Fruit fly (Drosophila melanogaster) whole organism, embryonic: ENCODE measurements around the gene Cyp12a5.

Source experiments
- Atf3 ChIP-seq: fragments of 200-800 bp; sonication (Bioruptor generic); optimal IDR thresholded peaks from 3 replicates; lab custom pipeline; 2016; ENCODE audit warnings: missing biosample characterization, missing genetic modification characterization
- Bdp1 ChIP-seq: fragments of 200-800 bp; sonication (Bioruptor generic); optimal IDR thresholded peaks from 3 replicates; lab custom pipeline; 2016; ENCODE audit warnings: missing biosample characterization, missing genetic modification characterization
- Bgb ChIP-seq: fragments of 200-800 bp; sonication (Bioruptor generic); IDR thresholded peaks from 2 replicates; pipeline ENCODE4 v1.3.6; 2022; ENCODE audit warnings: missing biosample characterization, missing genetic modification characterization; ENCODE audit not compliant: partially characterized antibody
- CG10979 ChIP-seq: fragments of 200-800 bp; sonication (Bioruptor generic); optimal IDR thresholded peaks from 2 replicates; lab custom pipeline; 2018; ENCODE audit warnings: missing biosample characterization, mild to moderate bottlenecking, missing genetic modification characterization, moderate library complexity
- CG11247 ChIP-seq: fragments of 200-800 bp; sonication (Bioruptor generic); IDR thresholded peaks from 2 replicates; pipeline ENCODE4 v1.3.6; 2022; ENCODE audit warnings: missing biosample characterization, missing genetic modification characterization
- CG12236 ChIP-seq: fragments of 200-800 bp; sonication (Bioruptor generic); optimal IDR thresholded peaks from 2 replicates; lab custom pipeline; 2016; ENCODE audit warnings: missing biosample characterization, missing genetic modification characterization
- CG12769 ChIP-seq: fragments of 200-800 bp; sonication (Bioruptor generic); optimal IDR thresholded peaks from 2 replicates; lab custom pipeline; 2019; ENCODE audit warnings: missing biosample characterization, mild to moderate bottlenecking, missing genetic modification characterization, moderate library complexity
- CG13775 ChIP-seq: fragments of 200-800 bp; sonication (Bioruptor generic); optimal IDR thresholded peaks from 3 replicates; lab custom pipeline; 2017; ENCODE audit warnings: missing biosample characterization, mild to moderate bottlenecking, missing genetic modification characterization
- CG15514 ChIP-seq: fragments of 200-800 bp; sonication (Bioruptor generic); optimal IDR thresholded peaks from 3 replicates; lab custom pipeline; 2017; ENCODE audit warnings: missing biosample characterization, missing genetic modification characterization, mild to moderate bottlenecking, moderate library complexity, missing genetic modification reagents
- CG2120 ChIP-seq: fragments of 200-800 bp; sonication (Bioruptor generic); optimal IDR thresholded peaks from 3 replicates; lab custom pipeline; 2016; ENCODE audit warnings: missing biosample characterization, missing genetic modification characterization
- CG2202 ChIP-seq: fragments of 200-800 bp; sonication (Bioruptor generic); optimal IDR thresholded peaks from 2 replicates; lab custom pipeline; 2018; ENCODE audit warnings: missing biosample characterization, mild to moderate bottlenecking, missing genetic modification characterization
- CG4707 ChIP-seq: fragments of 200-800 bp; sonication (Bioruptor generic); optimal IDR thresholded peaks from 2 replicates; lab custom pipeline; 2018; ENCODE audit warnings: missing biosample characterization, mild to moderate bottlenecking, missing genetic modification characterization, moderate library complexity
- CG8924 ChIP-seq: fragments of 200-800 bp; optimal IDR thresholded peaks from 3 replicates; lab custom pipeline; 2019; ENCODE audit warnings: missing biosample characterization, mild to moderate bottlenecking, missing genetic modification characterization, moderate library complexity
- CHES-1-like ChIP-seq: fragments of 200-800 bp; sonication (Bioruptor generic); optimal IDR thresholded peaks from 2 replicates; lab custom pipeline; 2016; ENCODE audit warnings: missing biosample characterization, missing genetic modification characterization
- CrebB ChIP-seq: fragments of 200-800 bp; sonication (Bioruptor generic); optimal IDR thresholded peaks from 3 replicates; lab custom pipeline; 2018; ENCODE audit warnings: missing biosample characterization, mild to moderate bottlenecking, missing genetic modification characterization
- D ChIP-seq, 2 experiments: fragments of 200-800 bp in 1 of 2; fragments of >200 bp in 1 of 2; sonication (Bioruptor generic) in 1 of 2; optimal IDR thresholded peaks; 2 replicates in 1 of 2; 3 replicates in 1 of 2; lab custom pipeline; 2017; ENCODE audit warnings: mild to moderate bottlenecking in 1 of 2, missing biosample characterization in 1 of 2, missing genetic modification characterization in 1 of 2, missing genetic modification reagents in 1 of 2
- Fer1 ChIP-seq: fragments of 200-800 bp; sonication (Bioruptor generic); optimal IDR thresholded peaks from 2 replicates; lab custom pipeline; 2017; ENCODE audit warnings: missing biosample characterization, mild to moderate bottlenecking, missing genetic modification characterization
- Gug ChIP-seq: fragments of 200-800 bp; sonication (Bioruptor generic); IDR thresholded peaks from 4 replicates; pipeline ENCODE4 v1.3.6; 2022; ENCODE audit warnings: missing biosample characterization, missing genetic modification characterization
- HmgD ChIP-seq: fragments of 200-800 bp; sonication (Bioruptor generic); optimal IDR thresholded peaks from 3 replicates; lab custom pipeline; 2016; ENCODE audit warnings: missing biosample characterization, missing genetic modification characterization
- Hr51 ChIP-seq, 2 experiments: fragments of 200-800 bp; sonication (Bioruptor generic); optimal IDR thresholded peaks; 2 replicates in 1 of 2; 3 replicates in 1 of 2; lab custom pipeline; 2016 to 2018; ENCODE audit warnings: missing biosample characterization in 2 of 2, missing genetic modification characterization in 2 of 2, mild to moderate bottlenecking in 1 of 2, moderate library complexity in 1 of 2
- MESR4 ChIP-seq: fragments of 200-800 bp; sonication (Bioruptor generic); optimal IDR thresholded peaks from 2 replicates; lab custom pipeline; 2018; ENCODE audit warnings: missing biosample characterization, mild to moderate bottlenecking, missing genetic modification characterization, moderate library complexity
- Med ChIP-seq: fragments of 200-800 bp; sonication (Bioruptor generic); peaks from one replicate; lab custom pipeline; 2016; ENCODE audit warnings: missing biosample characterization, missing genetic modification characterization, mild to moderate bottlenecking, inconsistent platforms, moderate library complexity
- NC2β ChIP-seq: fragments of 200-800 bp; sonication (Bioruptor generic); optimal IDR thresholded peaks from 2 replicates; lab custom pipeline; 2016; ENCODE audit warnings: missing biosample characterization, missing genetic modification characterization
- Sin3A ChIP-seq: fragments of >200 bp; optimal IDR thresholded peaks from 2 replicates; lab custom pipeline; 2018
- Spps ChIP-seq: fragments of 200-800 bp; sonication (Bioruptor generic); optimal IDR thresholded peaks from 2 replicates; lab custom pipeline; 2018; ENCODE audit warnings: missing biosample characterization, mild to moderate bottlenecking, missing genetic modification characterization
- ac ChIP-seq: fragments of 200-800 bp; sonication (Bioruptor generic); optimal IDR thresholded peaks from 3 replicates; lab custom pipeline; 2017; ENCODE audit warnings: missing biosample characterization, mild to moderate bottlenecking, missing genetic modification characterization
- ap ChIP-seq: fragments of 200-800 bp; sonication (Bioruptor generic); IDR thresholded peaks from 2 replicates; pipeline ENCODE4 v1.3.6; 2022; ENCODE audit warnings: missing biosample characterization, missing genetic modification characterization
- bbx ChIP-seq: fragments of 200-800 bp; sonication (Bioruptor generic); IDR thresholded peaks from 2 replicates; pipeline ENCODE4 v1.3.6; 2022; ENCODE audit warnings: missing biosample characterization, missing genetic modification characterization; ENCODE audit not compliant: partially characterized antibody
- bowl ChIP-seq: fragments of 200-800 bp; sonication (Bioruptor generic); IDR thresholded peaks from 2 replicates; pipeline ENCODE4 v1.3.6; 2022; ENCODE audit warnings: missing biosample characterization, missing genetic modification characterization
- cad ChIP-seq: fragments of >200 bp; optimal IDR thresholded peaks from 2 replicates; lab custom pipeline; 2017; ENCODE audit warnings: missing biosample characterization, missing genetic modification characterization
- cas ChIP-seq: fragments of 200-800 bp; sonication (Bioruptor generic); IDR thresholded peaks from 2 replicates; pipeline ENCODE4 v1.3.6; 2022; ENCODE audit warnings: missing biosample characterization, missing genetic modification characterization
- croc ChIP-seq: fragments of 200-800 bp; sonication (Bioruptor generic); conservative IDR thresholded peaks from 3 replicates; pipeline ENCODE4 v1.3.6; 2022; ENCODE audit warnings: missing biosample characterization, missing genetic modification characterization
- danr ChIP-seq: fragments of 200-800 bp; sonication (Bioruptor generic); IDR thresholded peaks from 2 replicates; pipeline ENCODE4 v1.3.6; 2022; ENCODE audit warnings: missing biosample characterization, missing genetic modification characterization
- dysf ChIP-seq: fragments of 200-800 bp; sonication (Bioruptor generic); IDR thresholded peaks from 3 replicates; pipeline ENCODE4 v1.3.6; 2022; ENCODE audit warnings: missing biosample characterization, missing genetic modification characterization
- gcm ChIP-seq: fragments of 200-800 bp; sonication (Bioruptor generic); optimal IDR thresholded peaks from 2 replicates; lab custom pipeline; 2019; ENCODE audit warnings: missing biosample characterization, mild to moderate bottlenecking, missing genetic modification characterization, moderate library complexity
- grau ChIP-seq: fragments of 200-800 bp; optimal IDR thresholded peaks from 3 replicates; lab custom pipeline; 2019; ENCODE audit warnings: missing biosample characterization, mild to moderate bottlenecking, missing genetic modification characterization, moderate library complexity
- insv ChIP-seq, 2 experiments: fragments of 200-800 bp; sonication (Bioruptor generic); optimal IDR thresholded peaks; 3 replicates each; lab custom pipeline; 2016 to 2018; ENCODE audit warnings: missing biosample characterization in 2 of 2, missing genetic modification characterization in 2 of 2
- lab ChIP-seq: fragments of 200-800 bp; sonication (Bioruptor generic); optimal IDR thresholded peaks from 3 replicates; lab custom pipeline; 2017; ENCODE audit warnings: missing biosample characterization, missing genetic modification characterization, mild to moderate bottlenecking, moderate library complexity, missing genetic modification reagents
- mam ChIP-seq: fragments of 200-800 bp; sonication (Bioruptor generic); optimal IDR thresholded peaks from 3 replicates; lab custom pipeline; 2016; ENCODE audit warnings: missing biosample characterization, missing genetic modification characterization
- mirr ChIP-seq: fragments of 200-800 bp; sonication (Bioruptor generic); optimal IDR thresholded peaks from 3 replicates; lab custom pipeline; 2018; ENCODE audit warnings: missing biosample characterization, mild to moderate bottlenecking, missing genetic modification characterization
- nom ChIP-seq: fragments of 200-800 bp; sonication (Bioruptor generic); optimal IDR thresholded peaks from 2 replicates; lab custom pipeline; 2017; ENCODE audit warnings: missing biosample characterization, missing genetic modification characterization, mild to moderate bottlenecking, moderate library complexity, missing genetic modification reagents
- odd ChIP-seq: fragments of 200-800 bp; sonication (Bioruptor generic); optimal IDR thresholded peaks from 2 replicates; lab custom pipeline; 2017; ENCODE audit warnings: missing biosample characterization, mild to moderate bottlenecking, missing genetic modification characterization
- phol ChIP-seq: fragments of 200-800 bp; sonication (Bioruptor generic); optimal IDR thresholded peaks from 3 replicates; lab custom pipeline; 2018; ENCODE audit warnings: missing biosample characterization, mild to moderate bottlenecking, missing genetic modification characterization, moderate library complexity
- sens ChIP-seq: fragments of 200-800 bp; sonication (Bioruptor generic); peaks from one replicate; lab custom pipeline; 2016; ENCODE audit warnings: missing biosample characterization, missing genetic modification characterization
- sim ChIP-seq: fragments of 200-800 bp; sonication (Bioruptor generic); IDR thresholded peaks from 2 replicates; pipeline ENCODE4 v1.3.6; 2022; ENCODE audit warnings: missing biosample characterization, missing genetic modification characterization
- sr ChIP-seq: fragments of 200-800 bp; sonication (Bioruptor generic); IDR thresholded peaks from 3 replicates; pipeline ENCODE4 v1.3.6; 2022; ENCODE audit warnings: missing biosample characterization, missing genetic modification characterization
- stwl ChIP-seq: fragments of 200-800 bp; sonication (Bioruptor generic); optimal IDR thresholded peaks from 3 replicates; lab custom pipeline; 2018; ENCODE audit warnings: missing biosample characterization, mild to moderate bottlenecking, missing genetic modification characterization, moderate library complexity
- sug ChIP-seq: fragments of 200-800 bp; optimal IDR thresholded peaks from 2 replicates; lab custom pipeline; 2019; ENCODE audit warnings: missing biosample characterization, mild to moderate bottlenecking, missing genetic modification characterization, moderate library complexity
- usp ChIP-seq: fragments of >200 bp; optimal IDR thresholded peaks from 2 replicates; lab custom pipeline; 2017; ENCODE audit warnings: missing biosample characterization, missing genetic modification characterization
- wdn ChIP-seq: fragments of 200-800 bp; sonication (Bioruptor generic); IDR thresholded peaks from 2 replicates; pipeline ENCODE4 v1.3.6; 2022; ENCODE audit warnings: missing biosample characterization, missing genetic modification characterization
- wek ChIP-seq: fragments of 200-800 bp; sonication (Bioruptor generic); optimal IDR thresholded peaks from 3 replicates; lab custom pipeline; 2018; ENCODE audit warnings: missing biosample characterization, mild to moderate bottlenecking, missing genetic modification characterization, moderate library complexity

Gene Cyp12a5

DNA sequence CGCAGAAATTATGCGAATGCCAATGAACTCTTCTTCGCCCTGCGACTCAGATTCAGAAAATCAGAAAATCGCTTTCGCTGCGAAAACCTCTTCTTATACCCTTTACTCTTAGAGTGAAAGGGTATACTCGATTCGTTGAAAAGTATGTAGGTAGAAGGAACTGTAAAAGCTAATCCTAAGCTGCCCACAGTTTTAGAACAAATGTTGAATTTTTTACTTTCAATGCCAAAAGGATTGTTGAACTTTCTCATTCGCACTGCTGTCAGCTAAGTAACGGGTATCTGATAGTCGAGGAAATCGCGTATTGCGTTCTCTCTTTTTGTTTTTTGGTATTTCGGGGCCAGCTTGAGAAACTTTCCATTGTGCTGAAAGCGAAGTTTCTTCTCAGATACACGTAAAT lies 18.6 kb upstream of the Cyp12a5 start (continued):
- no peak for TF ChIP-seq mam (GFP tag; lab: Kevin White, UChicago)
- TF ChIP-seq danr: no peak
- no peak for TF ChIP-seq wek
- TF ChIP-seq Sin3A (lab: Kevin White, UChicago): no peak
- TF ChIP-seq MESR4 (GFP tag; lab: Kevin White, UChicago): no peak
- peak; percentile 31; the same call in 1 of the 2 replicates for TF ChIP-seq Bgb (GFP tag; lab: Robert Waterston, UW)
- TF ChIP-seq stwl: no peak
- TF ChIP-seq Gug (GFP tag; lab: Robert Waterston, UW): no peak
- TF ChIP-seq croc (GFP tag; lab: Robert Waterston, UW): no peak
- TF ChIP-seq CG2202 (tag; lab: Kevin White, UChicago): no peak
- TF ChIP-seq cas: no peak
- no peak for TF ChIP-seq Fer1 (GFP tag; lab: Kevin White, UChicago)
- TF ChIP-seq CG4707 (GFP tag; lab: Kevin White, UChicago): no peak
- TF ChIP-seq insv (GFP tag; optimal IDR thresholded peaks at IDR 0.05; lab: Kevin White, UChicago): no peak
- no peak for TF ChIP-seq ac (GFP tag; lab: Kevin White, UChicago)
- TF ChIP-seq usp (GFP tag; lab: Kevin White, UChicago): no peak
- no peak for TF ChIP-seq mirr
- TF ChIP-seq sens (GFP tag; lab: Kevin White, UChicago): peak; percentile 67
- TF ChIP-seq sug (tag; lab: Kevin White, UChicago): no peak
- TF ChIP-seq odd (GFP tag; lab: Kevin White, UChicago): no peak
- TF ChIP-seq dysf (GFP tag; lab: Robert Waterston, UW): no peak
- TF ChIP-seq Hr51 (GFP tag; optimal IDR thresholded peaks at IDR 0.05; lab: Kevin White, UChicago): peak in 1 of 2 experiments; percentile 36
- TF ChIP-seq gcm (GFP tag; lab: Kevin White, UChicago): no peak
- TF ChIP-seq CrebB (tag; lab: Kevin White, UChicago): no peak
- TF ChIP-seq cad (GFP tag; lab: Kevin White, UChicago): no peak
- no peak for TF ChIP-seq nom (GFP tag; lab: Kevin White, UChicago)
- TF ChIP-seq wdn (GFP tag; lab: Robert Waterston, UW): no peak
- no peak for TF ChIP-seq CG2120 (GFP tag; lab: Kevin White, UChicago)
- no peak for TF ChIP-seq lab (GFP tag; lab: Kevin White, UChicago)
- no peak for TF ChIP-seq sim (GFP tag; lab: Robert Waterston, UW)
- TF ChIP-seq CG8924 (tag; lab: Kevin White, UChicago): no peak
- no peak for TF ChIP-seq CG15514
- TF ChIP-seq phol (tag; lab: Kevin White, UChicago): peak; percentile 54
- TF ChIP-seq Med (GFP tag; lab: Kevin White, UChicago): peak; percentile 70
- no peak for TF ChIP-seq ap (GFP tag; lab: Robert Waterston, UW)
- TF ChIP-seq CG11247 (GFP tag; lab: Robert Waterston, UW): no peak
- TF ChIP-seq sr: no peak
- TF ChIP-seq CG13775: no peak
- TF ChIP-seq NC2β (GFP tag; lab: Kevin White, UChicago): no peak
- TF ChIP-seq HmgD: no peak
- no peak for TF ChIP-seq Spps
- peak; percentile 27 for TF ChIP-seq grau (tag; lab: Kevin White, UChicago)
- no peak for TF ChIP-seq D (optimal IDR thresholded peaks at IDR 0.05; lab: Kevin White, UChicago)
- peak; percentile 5 for TF ChIP-seq D (GFP tag; optimal IDR thresholded peaks at IDR 0.05; lab: Kevin White, UChicago)
- peak; percentile 24 for TF ChIP-seq CG12769 (tag; lab: Kevin White, UChicago)
- no peak for TF ChIP-seq CG12236
- TF ChIP-seq bowl (GFP tag; lab: Robert Waterston, UW): no peak
- TF ChIP-seq CG10979 (tag; lab: Kevin White, UChicago): peak; percentile 53
- TF ChIP-seq Bdp1 (GFP tag; lab: Kevin White, UChicago): no peak
- no peak for TF ChIP-seq CHES-1-like
- TF ChIP-seq Atf3 (GFP tag; lab: Kevin White, UChicago): no peak
- no peak for TF ChIP-seq bbx
